Worm (Caenorhabditis elegans) whole organism, L4 larva: ENCODE results near the gene Y54G11A.1.

Experiments used
- D1046.2 ChIP-seq: fragments of 200-800 bp; sonication (Bioruptor generic); IDR thresholded peaks from 2 replicates; pipeline ENCODE4 v1.3.6; 2022; ENCODE audit warnings: missing genetic modification characterization, missing compliant biosample characterization
- F26F4.8 ChIP-seq: fragments of 200-800 bp; sonication (Bioruptor generic); conservative IDR thresholded peaks from 2 replicates; pipeline ENCODE4 v1.3.6; 2022; ENCODE audit warnings: missing genetic modification characterization, missing compliant biosample characterization
- F44E2.7 ChIP-seq: fragments of 200-800 bp; sonication (Bioruptor generic); IDR thresholded peaks from 2 replicates; pipeline ENCODE4 v2.1.2; 2022; ENCODE audit warnings: missing genetic modification characterization, missing compliant biosample characterization
- Y48G9A.11 ChIP-seq: fragments of 200-800 bp; sonication (Bioruptor generic); IDR thresholded peaks from 2 replicates; pipeline ENCODE4 v1.3.6; 2022; ENCODE audit warnings: missing genetic modification reagents, missing genetic modification characterization, missing compliant biosample characterization
- ama-1 ChIP-seq: fragments of 150-350 bp; optimal IDR thresholded peaks from 2 replicates; lab custom pipeline; 2014; ENCODE audit warnings: inconsistent platforms, mixed read lengths
- arid-1 ChIP-seq: fragments of 200-800 bp; sonication (Bioruptor generic); conservative IDR thresholded peaks from 2 replicates; pipeline ENCODE4 v1.3.6; 2022; ENCODE audit warnings: missing genetic modification reagents, missing genetic modification characterization, missing compliant biosample characterization
- attf-4 ChIP-seq: sonication (generic microtip); optimal IDR thresholded peaks from 3 replicates; lab custom pipeline; 2017; ENCODE audit warnings: missing biosample characterization, missing genetic modification characterization
- ceh-82 ChIP-seq: sonication (generic microtip); optimal IDR thresholded peaks from 2 replicates; lab custom pipeline; 2017; ENCODE audit warnings: missing biosample characterization, missing genetic modification characterization
- cey-2 ChIP-seq: sonication (generic microtip); optimal IDR thresholded peaks from 3 replicates; lab custom pipeline; 2017; ENCODE audit warnings: missing genetic modification characterization, mild to moderate bottlenecking, missing compliant biosample characterization, antibody characterized with exemption, borderline replicate concordance; ENCODE audit not compliant: insufficient read depth
- ctbp-1 ChIP-seq: fragments of 200-800 bp; sonication (Bioruptor generic); IDR thresholded peaks from 2 replicates; pipeline ENCODE4 v1.3.6; 2022; ENCODE audit warnings: missing genetic modification reagents, missing genetic modification characterization, missing compliant biosample characterization
- daf-12 ChIP-seq: fragments of 150-350 bp; optimal IDR thresholded peaks from 2 replicates; lab custom pipeline; 2014; ENCODE audit warnings: missing biosample characterization, missing genetic modification reagents, missing genetic modification characterization
- daf-16 ChIP-seq, 3 experiments: sonication (generic microtip); optimal IDR thresholded peaks; 2 replicates each; lab custom pipeline; 2016 to 2017; ENCODE audit warnings: missing genetic modification characterization in 3 of 3, missing genetic modification reagents in 3 of 3, mild to moderate bottlenecking in 2 of 3, missing compliant biosample characterization in 2 of 3, missing biosample characterization in 1 of 3, moderate library complexity in 1 of 3
- daf-19 ChIP-seq: fragments of 200-800 bp; sonication (Bioruptor generic); conservative IDR thresholded peaks from 2 replicates; pipeline ENCODE4 v1.3.6; 2022; ENCODE audit warnings: missing genetic modification characterization, missing compliant biosample characterization
- dmd-8 ChIP-seq: fragments of 200-800 bp; sonication (Bioruptor generic); IDR thresholded peaks from 2 replicates; pipeline ENCODE4 v1.3.6; 2022; ENCODE audit warnings: missing genetic modification characterization, missing compliant biosample characterization
- dmd-9 ChIP-seq: fragments of 200-800 bp; sonication (Bioruptor generic); IDR thresholded peaks from 2 replicates; pipeline ENCODE4 v1.3.6; 2022; ENCODE audit warnings: missing genetic modification reagents, missing genetic modification characterization, missing compliant biosample characterization
- dpl-1 ChIP-seq: fragments of 150-350 bp; optimal IDR thresholded peaks from 2 replicates; lab custom pipeline; 2014; ENCODE audit warnings: missing biosample characterization, missing genetic modification reagents, missing genetic modification characterization
- egl-27 ChIP-seq: sonication (generic microtip); optimal IDR thresholded peaks from 3 replicates; lab custom pipeline; 2017; ENCODE audit warnings: missing biosample characterization, missing genetic modification reagents, missing genetic modification characterization
- egl-43 ChIP-seq: fragments of 200-800 bp; sonication (Bioruptor generic); IDR thresholded peaks from 2 replicates; pipeline ENCODE4 v1.3.6; 2022; ENCODE audit warnings: missing genetic modification reagents, missing genetic modification characterization, missing compliant biosample characterization
- fkh-10 ChIP-seq: fragments of 150-350 bp; optimal IDR thresholded peaks from 2 replicates; lab custom pipeline; 2014; ENCODE audit warnings: missing biosample characterization, missing genetic modification reagents, missing genetic modification characterization
- gei-8 ChIP-seq: fragments of 200-800 bp; sonication (Bioruptor generic); optimal IDR thresholded peaks from 2 replicates; lab custom pipeline; 2018; ENCODE audit warnings: mild to moderate bottlenecking, missing genetic modification characterization, missing compliant biosample characterization
- hlh-30 ChIP-seq: sonication (generic microtip); optimal IDR thresholded peaks from 2 replicates; lab custom pipeline; 2017; ENCODE audit warnings: antibody characterized with exemption, mild to moderate bottlenecking, missing genetic modification characterization, missing compliant biosample characterization; ENCODE audit not compliant: insufficient read depth
- jun-1 ChIP-seq: fragments of 150-350 bp; optimal IDR thresholded peaks from 2 replicates; lab custom pipeline; 2014; ENCODE audit warnings: missing biosample characterization, missing genetic modification reagents, missing genetic modification characterization
- lin-13 ChIP-seq: fragments of 150-350 bp; optimal IDR thresholded peaks from 2 replicates; lab custom pipeline; 2014; ENCODE audit warnings: missing biosample characterization, missing genetic modification reagents, missing genetic modification characterization
- lin-29 ChIP-seq: fragments of 200-800 bp; sonication (Bioruptor generic); IDR thresholded peaks from 2 replicates; pipeline ENCODE4 v1.3.6; 2022; ENCODE audit warnings: missing genetic modification reagents, missing genetic modification characterization, missing compliant biosample characterization
- lin-39 ChIP-seq: fragments of 150-350 bp; optimal IDR thresholded peaks from 2 replicates; lab custom pipeline; 2014; ENCODE audit warnings: missing biosample characterization, missing genetic modification reagents, missing genetic modification characterization
- mdt-29 ChIP-seq: fragments of 200-800 bp; sonication (Bioruptor generic); IDR thresholded peaks from 2 replicates; pipeline ENCODE4 v1.3.6; 2022; ENCODE audit warnings: missing genetic modification reagents, missing genetic modification characterization, missing compliant biosample characterization
- nhr-10 ChIP-seq: fragments of 150-350 bp; optimal IDR thresholded peaks from 2 replicates; lab custom pipeline; 2014; ENCODE audit warnings: missing biosample characterization, missing genetic modification characterization
- nhr-25 ChIP-seq: sonication (generic microtip); optimal IDR thresholded peaks from 2 replicates; lab custom pipeline; 2017; ENCODE audit warnings: missing genetic modification characterization, mild to moderate bottlenecking, missing compliant biosample characterization, antibody characterized with exemption, moderate library complexity, borderline replicate concordance; ENCODE audit not compliant: insufficient read depth
- nhr-42 ChIP-seq: fragments of 200-800 bp; sonication (Bioruptor generic); IDR thresholded peaks from 2 replicates; pipeline ENCODE4 v1.3.6; 2022; ENCODE audit warnings: missing genetic modification characterization, missing compliant biosample characterization
- nhr-48 ChIP-seq: sonication (generic microtip); optimal IDR thresholded peaks from 2 replicates; lab custom pipeline; 2016; ENCODE audit warnings: mild to moderate bottlenecking, missing genetic modification characterization, missing compliant biosample characterization
- nhr-76 ChIP-seq: fragments of 150-350 bp; optimal IDR thresholded peaks from 2 replicates; lab custom pipeline; 2014; ENCODE audit warnings: missing biosample characterization, missing genetic modification characterization
- rbr-2 ChIP-seq: sonication (generic microtip); optimal IDR thresholded peaks from 2 replicates; lab custom pipeline; 2016; ENCODE audit warnings: missing genotype, missing genetic modification characterization, missing compliant biosample characterization
- set-16 ChIP-seq: fragments of 200-800 bp; sonication (Bioruptor generic); IDR thresholded peaks from 2 replicates; pipeline ENCODE4 v1.3.6; 2022; ENCODE audit warnings: missing genetic modification reagents, missing genetic modification characterization, missing compliant biosample characterization
- skn-1 ChIP-seq: fragments of 150-350 bp; optimal IDR thresholded peaks from 2 replicates; lab custom pipeline; 2014; ENCODE audit warnings: missing biosample characterization, missing genetic modification characterization
- spr-3 ChIP-seq: fragments of 200-800 bp; sonication (Bioruptor generic); optimal IDR thresholded peaks from 2 replicates; lab custom pipeline; 2018; ENCODE audit warnings: mild to moderate bottlenecking, missing genetic modification characterization, missing compliant biosample characterization
- tra-1 ChIP-seq: fragments of 200-800 bp; sonication (Bioruptor generic); IDR thresholded peaks from 2 replicates; pipeline ENCODE4 v1.3.6; 2022; ENCODE audit warnings: missing genetic modification reagents, missing genetic modification characterization, missing compliant biosample characterization
- vab-7 ChIP-seq: fragments of 200-800 bp; sonication (Bioruptor generic); IDR thresholded peaks from 2 replicates; pipeline ENCODE4 v1.3.6; 2022; ENCODE audit warnings: missing genetic modification reagents, missing genetic modification characterization, missing compliant biosample characterization

Gene Y54G11A.1

DNA sequence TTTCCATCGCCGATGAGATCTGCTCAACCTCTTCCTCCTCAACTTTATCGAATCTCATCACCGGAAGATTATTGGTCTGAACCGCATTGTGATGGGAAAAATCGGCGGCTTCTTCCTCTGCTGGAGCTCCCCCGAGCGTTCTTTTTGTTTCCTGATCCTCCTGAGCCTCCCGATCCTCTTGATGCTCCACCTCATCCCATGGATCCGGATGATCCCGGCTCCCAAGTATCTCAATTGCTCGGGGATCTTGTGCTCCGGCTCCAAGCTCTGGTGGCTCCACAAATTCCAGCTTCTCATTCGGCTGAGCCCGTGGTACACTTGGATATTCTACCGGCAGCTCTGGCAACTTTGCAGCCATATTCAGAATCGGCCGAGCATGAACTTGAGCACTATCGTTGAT lies 11.0 kb downstream of the Y54G11A.1 start:
- TF ChIP-seq set-16 (GFP tag; lab: Robert Waterston, UW) (peak; percentile 76), lin-13 (no peak)

DNA sequence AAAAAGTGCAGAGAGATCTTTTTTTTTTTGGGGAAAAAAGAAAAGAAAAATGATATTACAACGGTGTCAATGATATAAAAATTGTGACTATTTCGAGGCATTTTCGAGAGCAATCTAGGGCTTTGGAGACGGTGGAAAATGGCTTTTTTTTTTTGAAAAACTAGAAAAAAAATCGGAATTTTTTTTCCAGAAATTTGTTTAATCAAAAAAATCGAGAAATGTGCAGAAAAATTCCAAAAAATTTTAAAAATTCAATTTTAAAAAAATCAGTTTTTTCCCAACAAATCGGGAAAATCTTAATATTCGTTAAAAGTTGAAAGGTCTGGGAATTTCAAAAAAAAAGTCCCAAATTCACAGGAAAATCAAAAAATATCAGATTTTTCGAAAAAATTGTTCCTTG lies 12.2 kb downstream of the Y54G11A.1 start, which contains the start of gene Y54G11A.19:
TSS of gene Y54G11A.19 (minus strand) at position 101 of the 400 bp plus-strand sequence.
- TF ChIP-seq F26F4.8 (GFP tag; lab: Robert Waterston, UW) (no peak), spr-3 (GFP tag; lab: Kevin White, UChicago) (no peak), ama-1 (lab: Kevin White, UChicago) (no peak), jun-1 (tag; lab: Kevin White, UChicago) (no peak), hlh-30 (tag; lab: Kevin White, UChicago) (no peak), D1046.2 (GFP tag; lab: Robert Waterston, UW) (no peak), skn-1 (tag; lab: Kevin White, UChicago) (no peak), nhr-25 (tag; lab: Kevin White, UChicago) (no peak), ceh-82 (tag; lab: Kevin White, UChicago) (no peak), egl-43 (GFP tag; lab: Robert Waterston, UW) (no peak), nhr-48 (no peak), gei-8 (GFP tag; lab: Kevin White, UChicago) (no peak), mdt-29 (GFP tag; lab: Robert Waterston, UW) (no peak), daf-19 (GFP tag; lab: Robert Waterston, UW) (no peak), daf-16 (GFP tag; optimal IDR thresholded peaks at IDR 0.05; lab: Kevin White, UChicago) (no peak), daf-16 (tag; optimal IDR thresholded peaks at IDR 0.05; lab: Kevin White, UChicago) (no peak), daf-12 (tag; lab: Kevin White, UChicago) (no peak), fkh-10 (GFP tag; lab: Kevin White, UChicago) (no peak), tra-1 (GFP tag; lab: Robert Waterston, UW) (no peak)

DNA sequence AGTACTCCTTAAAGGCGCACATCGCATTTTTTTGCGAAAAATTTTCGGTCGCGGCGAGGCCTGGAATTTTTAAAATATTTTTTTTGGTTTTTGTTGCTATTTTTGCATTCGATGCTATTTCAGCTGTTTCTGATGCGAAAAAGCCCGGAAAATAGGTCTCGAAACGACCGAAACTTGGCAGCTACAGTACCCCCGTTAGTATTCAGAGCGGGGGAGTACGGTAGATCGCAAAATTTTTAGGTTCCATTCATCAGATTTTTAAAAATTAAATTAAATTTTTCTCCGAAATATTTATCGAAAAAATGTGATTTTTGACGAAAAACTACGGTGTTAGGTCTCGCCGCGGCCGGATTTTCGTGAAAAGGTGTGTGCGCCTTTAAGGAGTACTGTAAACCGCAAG lies 13.1 kb downstream of the Y54G11A.1 start:
- no peak for TF ChIP-seq F44E2.7 (GFP tag; lab: Robert Waterston, UW)
- TF ChIP-seq ctbp-1 (GFP tag; lab: Robert Waterston, UW): no peak
- TF ChIP-seq nhr-10 (tag; lab: Kevin White, UChicago): no peak
- no peak for TF ChIP-seq arid-1 (GFP tag; lab: Robert Waterston, UW)
- TF ChIP-seq attf-4 (tag; lab: Kevin White, UChicago): no peak
- TF ChIP-seq nhr-42 (GFP tag; lab: Robert Waterston, UW): peak; percentile 41; the same call in 1 of the 2 replicates
- peak; percentile 14 for TF ChIP-seq gei-8 (GFP tag; lab: Kevin White, UChicago)
- no peak for TF ChIP-seq vab-7 (GFP tag; lab: Robert Waterston, UW)
- no peak for TF ChIP-seq egl-27 (tag; lab: Kevin White, UChicago)

DNA sequence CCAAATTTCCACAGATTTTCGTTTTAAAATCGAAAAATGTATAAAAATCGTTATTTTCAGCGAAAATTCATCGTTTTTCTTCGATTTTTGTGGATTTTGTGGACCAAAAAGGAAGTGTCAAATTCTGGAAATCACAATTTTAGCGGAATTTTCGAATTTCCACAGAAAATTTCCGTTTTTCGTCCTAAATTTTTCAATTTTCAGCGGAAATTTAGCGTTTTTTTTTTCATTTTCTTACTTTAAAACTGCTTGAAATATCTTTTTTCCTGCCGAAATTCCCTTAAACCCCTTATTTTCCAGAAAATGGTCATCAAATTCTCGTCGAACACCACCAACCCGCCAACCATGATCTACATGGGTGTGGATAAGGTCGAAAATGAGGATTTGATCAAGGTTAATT lies 16.9 kb downstream of the Y54G11A.1 start, which contains the start of gene Y54G11A.2:
TSS of gene Y54G11A.2 (plus strand) at position 301 of the 400 bp plus-strand sequence.
- no peak for TF ChIP-seq cey-2 (tag; lab: Kevin White, UChicago)
- TF ChIP-seq dmd-8: no peak
- no peak for TF ChIP-seq dmd-9 (GFP tag; lab: Robert Waterston, UW)
- TF ChIP-seq dpl-1 (GFP tag; lab: Kevin White, UChicago): no peak
- no peak for TF ChIP-seq daf-19 (GFP tag; lab: Robert Waterston, UW)
- no peak for TF ChIP-seq attf-4 (tag; lab: Kevin White, UChicago)
- TF ChIP-seq Y48G9A.11 (GFP tag; lab: Robert Waterston, UW): no peak
- TF ChIP-seq lin-29: no peak
- no peak for TF ChIP-seq nhr-76 (tag; lab: Kevin White, UChicago)
- TF ChIP-seq D1046.2 (GFP tag; lab: Robert Waterston, UW): no peak
- no peak for TF ChIP-seq mdt-29 (GFP tag; lab: Robert Waterston, UW)
- no peak for TF ChIP-seq jun-1 (tag; lab: Kevin White, UChicago)
- TF ChIP-seq egl-43 (GFP tag; lab: Robert Waterston, UW): no peak
- no peak for TF ChIP-seq rbr-2 (tag; lab: Kevin White, UChicago)
- no peak for TF ChIP-seq skn-1 (tag; lab: Kevin White, UChicago)
- no peak for TF ChIP-seq arid-1 (GFP tag; lab: Robert Waterston, UW)
- no peak for TF ChIP-seq lin-39 (tag; lab: Kevin White, UChicago)
